Worm (Caenorhabditis elegans) whole organism, L3 larva: ENCODE data around the gene nhr-38.

Experiments used
- ama-1 ChIP-seq: fragments of 150-350 bp; optimal IDR thresholded peaks from 2 replicates; lab custom pipeline; 2018
- ceh-16 ChIP-seq: sonication (generic microtip); optimal IDR thresholded peaks from 2 replicates; lab custom pipeline; 2017; ENCODE audit warnings: missing biosample characterization, missing genetic modification characterization
- egl-27 ChIP-seq: sonication (generic microtip); optimal IDR thresholded peaks from 4 replicates; lab custom pipeline; 2017; ENCODE audit warnings: missing biosample characterization, missing genetic modification reagents, missing genetic modification characterization
- egl-5 ChIP-seq: fragments of 150-350 bp; optimal IDR thresholded peaks from 2 replicates; lab custom pipeline; 2017; ENCODE audit warnings: missing biosample characterization, missing genetic modification reagents, missing genetic modification characterization, inconsistent platforms
- elt-3 ChIP-seq, 3 experiments: fragments of 150-350 bp in 1 of 3; sonication (generic microtip) in 2 of 3; optimal IDR thresholded peaks; 2 replicates in 2 of 3; 4 replicates in 1 of 3; lab custom pipeline; 2014 to 2017; ENCODE audit warnings: missing biosample characterization in 3 of 3, missing genetic modification characterization in 3 of 3
- fkh-10 ChIP-seq: sonication (generic microtip); optimal IDR thresholded peaks from 2 replicates; lab custom pipeline; 2017; ENCODE audit warnings: missing biosample characterization, missing genetic modification reagents, missing genetic modification characterization
- fos-1 ChIP-seq: fragments of 150-350 bp; optimal IDR thresholded peaks from 2 replicates; lab custom pipeline; 2014; ENCODE audit warnings: missing biosample characterization, missing genetic modification characterization
- mdl-1 ChIP-seq: fragments of 150-350 bp; optimal IDR thresholded peaks from 2 replicates; lab custom pipeline; 2014; ENCODE audit warnings: missing biosample characterization, missing genetic modification characterization
- unc-62 ChIP-seq: fragments of 150-350 bp; sonication (generic microtip); optimal IDR thresholded peaks from 4 replicates; lab custom pipeline; 2014; ENCODE audit warnings: missing biosample characterization, missing genetic modification reagents, missing genetic modification characterization
- zag-1 ChIP-seq: fragments of 150-350 bp; optimal IDR thresholded peaks from 2 replicates; lab custom pipeline; 2014; ENCODE audit warnings: missing biosample characterization, missing genetic modification characterization
- ztf-11 ChIP-seq: fragments of 150-350 bp; optimal IDR thresholded peaks from 2 replicates; lab custom pipeline; 2014; ENCODE audit warnings: missing biosample characterization, missing genetic modification characterization

DNA sequence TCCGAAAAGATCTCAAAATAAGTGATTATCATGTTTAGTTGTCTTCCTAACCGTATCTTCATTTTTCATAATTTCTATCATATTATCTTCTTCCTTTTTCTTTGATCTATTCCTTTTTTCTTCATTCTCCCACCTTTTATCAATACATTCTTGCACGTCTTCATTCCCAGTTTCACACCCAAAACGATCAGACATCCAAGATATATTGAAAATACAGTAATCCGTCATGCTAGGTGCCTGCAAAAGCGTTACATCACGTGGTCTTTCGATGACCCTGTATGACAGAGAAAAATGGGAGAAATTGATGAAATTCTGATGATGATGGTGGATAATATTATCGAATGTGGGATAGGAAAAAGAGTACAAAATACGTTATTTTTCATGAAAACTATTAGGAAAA lies 37.6 kb upstream of the nhr-38 start:
- no peak for TF ChIP-seq fos-1 (tag; lab: Kevin White, UChicago)
- peak in 1 of 3 experiments; percentile 79 for TF ChIP-seq elt-3 (tag; optimal IDR thresholded peaks at IDR 0.05; lab: Kevin White, UChicago)
- no peak for TF ChIP-seq mdl-1 (tag; lab: Kevin White, UChicago)
- no peak for TF ChIP-seq unc-62 (GFP tag; lab: Kevin White, UChicago)
- no peak for TF ChIP-seq ztf-11
- TF ChIP-seq ceh-16 (tag; lab: Kevin White, UChicago): no peak
- TF ChIP-seq zag-1 (tag; lab: Kevin White, UChicago): no peak
- no peak for TF ChIP-seq ama-1 (lab: Kevin White, UChicago)
- no peak for TF ChIP-seq fkh-10
- TF ChIP-seq egl-5: no peak
- TF ChIP-seq egl-27 (tag; lab: Kevin White, UChicago): no peak
